Worm (Caenorhabditis elegans): ENCODE results near the gene K07F5.8.

ce11 chrIV:9825196-9825744 lies 24.3 kb downstream of the K07F5.8 start, which contains the start of gene mtr-4:
- TF ChIP-seq unc-62 (GFP tag; optimal IDR thresholded peaks at IDR 0.05) = no peak
- no peak for TF ChIP-seq nhr-6 (tag; optimal IDR thresholded peaks at IDR 0.05)
- TF ChIP-seq ztf-11 (tag; optimal IDR thresholded peaks at IDR 0.05) = no peak
- no peak for TF ChIP-seq nhr-77 (tag; optimal IDR thresholded peaks at IDR 0.05)
- TF ChIP-seq snpc-4 (tag; optimal IDR thresholded peaks at IDR 0.05) = no peak
- no peak for TF ChIP-seq nhr-237 (tag; optimal IDR thresholded peaks at IDR 0.05)
- no peak for TF ChIP-seq unc-39 (tag; optimal IDR thresholded peaks at IDR 0.05)
- no peak for TF ChIP-seq dmd-4 (tag; optimal IDR thresholded peaks at IDR 0.05)
